Worm (Caenorhabditis elegans) whole organism, late embryonic: Measurements from ENCODE around the gene kcnl-1.

ENCODE experiments used
- C08G9.2 ChIP-seq: sonication (generic microtip); optimal IDR thresholded peaks from 2 replicates; lab custom pipeline; 2016; ENCODE audit warnings: mild to moderate bottlenecking, missing genetic modification characterization, moderate library complexity, missing compliant biosample characterization
- F13H6.1 ChIP-seq: sonication (generic microtip); optimal IDR thresholded peaks from 2 replicates; lab custom pipeline; 2016; ENCODE audit warnings: missing genetic modification characterization, missing compliant biosample characterization
- K02D7.2 ChIP-seq: sonication (generic microtip); optimal IDR thresholded peaks from 2 replicates; lab custom pipeline; 2017; ENCODE audit warnings: mild to moderate bottlenecking, missing genetic modification characterization, missing compliant biosample characterization
- K09A11.1 ChIP-seq: sonication (generic microtip); optimal IDR thresholded peaks from 2 replicates; lab custom pipeline; 2017; ENCODE audit warnings: antibody characterized with exemption, mild to moderate bottlenecking, missing genetic modification characterization, missing compliant biosample characterization; ENCODE audit not compliant: insufficient read depth
- ahr-1 ChIP-seq: sonication (generic microtip); optimal IDR thresholded peaks from 2 replicates; lab custom pipeline; 2016; ENCODE audit warnings: missing genetic modification characterization, missing compliant biosample characterization
- ama-1 ChIP-seq: fragments of 150-350 bp; optimal IDR thresholded peaks from 2 replicates; lab custom pipeline; 2014
- ceh-18 ChIP-seq: sonication (generic microtip); optimal IDR thresholded peaks from 2 replicates; lab custom pipeline; 2016; ENCODE audit warnings: missing genetic modification characterization, missing compliant biosample characterization
- ceh-19 ChIP-seq: fragments of 200-800 bp; sonication (Bioruptor generic); optimal IDR thresholded peaks from 2 replicates; lab custom pipeline; 2018; ENCODE audit warnings: mild to moderate bottlenecking, missing genetic modification characterization, missing compliant biosample characterization
- ceh-2 ChIP-seq: sonication (generic microtip); optimal IDR thresholded peaks from 2 replicates; lab custom pipeline; 2016; ENCODE audit warnings: missing genotype, missing genetic modification characterization, missing compliant biosample characterization
- ceh-22 ChIP-seq: sonication (generic microtip); optimal IDR thresholded peaks from 2 replicates; lab custom pipeline; 2017; ENCODE audit warnings: missing biosample characterization, missing genetic modification characterization
- ceh-24 ChIP-seq: sonication (generic microtip); optimal IDR thresholded peaks from 2 replicates; lab custom pipeline; 2016; ENCODE audit warnings: mild to moderate bottlenecking, missing genetic modification characterization, missing compliant biosample characterization
- ceh-30 ChIP-seq: fragments of 150-350 bp; optimal IDR thresholded peaks from 2 replicates; lab custom pipeline; 2014; ENCODE audit warnings: missing biosample characterization, missing genetic modification characterization
- ceh-31 ChIP-seq: sonication (generic microtip); optimal IDR thresholded peaks from 2 replicates; lab custom pipeline; 2016; ENCODE audit warnings: missing genetic modification characterization, missing compliant biosample characterization
- ceh-34 ChIP-seq: sonication (generic microtip); optimal IDR thresholded peaks from 2 replicates; lab custom pipeline; 2016; ENCODE audit warnings: mild to moderate bottlenecking, missing genetic modification characterization, missing compliant biosample characterization
- ceh-45 ChIP-seq: fragments of 200-800 bp; sonication (Bioruptor generic); IDR thresholded peaks from 2 replicates; pipeline ENCODE4 v1.3.6; 2022; ENCODE audit warnings: missing genetic modification reagents, missing genetic modification characterization, missing compliant biosample characterization
- ceh-48 ChIP-seq: sonication (generic microtip); optimal IDR thresholded peaks from 2 replicates; lab custom pipeline; 2016; ENCODE audit warnings: missing genetic modification characterization, inconsistent platforms, missing compliant biosample characterization
- ceh-6 ChIP-seq: fragments of 200-800 bp; sonication (Bioruptor generic); optimal IDR thresholded peaks from 2 replicates; lab custom pipeline; 2018; ENCODE audit warnings: mild to moderate bottlenecking, missing genetic modification characterization, missing compliant biosample characterization
- che-1 ChIP-seq: sonication (generic microtip); optimal IDR thresholded peaks from 2 replicates; lab custom pipeline; 2016; ENCODE audit warnings: mild to moderate bottlenecking, missing genetic modification characterization, missing compliant biosample characterization
- dmd-4 ChIP-seq: sonication (generic microtip); optimal IDR thresholded peaks from 2 replicates; lab custom pipeline; 2016; ENCODE audit warnings: borderline replicate concordance, missing genetic modification characterization, missing compliant biosample characterization
- dve-1 ChIP-seq: sonication (generic microtip); optimal IDR thresholded peaks from 2 replicates; lab custom pipeline; 2017; ENCODE audit warnings: antibody characterized with exemption, mild to moderate bottlenecking, missing genetic modification characterization, missing compliant biosample characterization
- elt-2 ChIP-seq: sonication (generic microtip); optimal IDR thresholded peaks from 2 replicates; lab custom pipeline; 2016; ENCODE audit warnings: missing genetic modification reagents, missing genetic modification characterization, missing compliant biosample characterization
- ets-4 ChIP-seq: sonication (generic microtip); optimal IDR thresholded peaks from 2 replicates; lab custom pipeline; 2016; ENCODE audit warnings: missing genetic modification characterization, missing compliant biosample characterization
- fax-1 ChIP-seq: sonication (generic microtip); optimal IDR thresholded peaks from 2 replicates; lab custom pipeline; 2016; ENCODE audit warnings: missing genotype, missing genetic modification characterization, missing compliant biosample characterization
- fkh-6 ChIP-seq: sonication (generic microtip); optimal IDR thresholded peaks from 2 replicates; lab custom pipeline; 2016; ENCODE audit warnings: missing genetic modification characterization, missing compliant biosample characterization
- hlh-15 ChIP-seq: sonication (generic microtip); optimal IDR thresholded peaks from 2 replicates; lab custom pipeline; 2016; ENCODE audit warnings: missing genetic modification characterization, missing compliant biosample characterization
- hlh-30 ChIP-seq: sonication (generic microtip); optimal IDR thresholded peaks from 2 replicates; lab custom pipeline; 2017; ENCODE audit warnings: antibody characterized with exemption, missing genetic modification characterization, missing compliant biosample characterization; ENCODE audit not compliant: insufficient read depth
- hlh-6 ChIP-seq: sonication (generic microtip); optimal IDR thresholded peaks from 2 replicates; lab custom pipeline; 2016; ENCODE audit warnings: missing genotype, missing genetic modification characterization, missing compliant biosample characterization
- lim-6 ChIP-seq: sonication (generic microtip); optimal IDR thresholded peaks from 2 replicates; lab custom pipeline; 2016; ENCODE audit warnings: missing genetic modification characterization, missing compliant biosample characterization
- lin-11 ChIP-seq: fragments of 200-800 bp; sonication (Bioruptor generic); optimal IDR thresholded peaks from 2 replicates; lab custom pipeline; 2018; ENCODE audit warnings: mild to moderate bottlenecking, missing genetic modification characterization, missing compliant biosample characterization
- madf-2 ChIP-seq: sonication (generic microtip); optimal IDR thresholded peaks from 2 replicates; lab custom pipeline; 2017; ENCODE audit warnings: missing genetic modification characterization, missing compliant biosample characterization
- nfya-1 ChIP-seq: sonication (generic microtip); optimal IDR thresholded peaks from 2 replicates; lab custom pipeline; 2017; ENCODE audit warnings: missing genetic modification characterization, mild to moderate bottlenecking, missing compliant biosample characterization, antibody characterized with exemption, moderate library complexity
- nhr-11 ChIP-seq: fragments of 150-350 bp; optimal IDR thresholded peaks from 2 replicates; lab custom pipeline; 2014; ENCODE audit warnings: missing biosample characterization, missing genetic modification characterization
- pat-9 ChIP-seq: fragments of 200-800 bp; sonication (Bioruptor generic); optimal IDR thresholded peaks from 2 replicates; lab custom pipeline; 2018; ENCODE audit warnings: mild to moderate bottlenecking, missing genetic modification characterization, moderate library complexity, missing compliant biosample characterization
- pax-1 ChIP-seq: fragments of 150-350 bp; optimal IDR thresholded peaks from 2 replicates; lab custom pipeline; 2014; ENCODE audit warnings: missing biosample characterization, missing genetic modification characterization
- pha-2 ChIP-seq: sonication (generic microtip); optimal IDR thresholded peaks from 2 replicates; lab custom pipeline; 2017; ENCODE audit warnings: mild to moderate bottlenecking, missing genetic modification characterization, missing compliant biosample characterization
- pha-4 ChIP-seq: fragments of 150-350 bp; optimal IDR thresholded peaks from 2 replicates; lab custom pipeline; 2018; ENCODE audit warnings: missing biosample characterization, missing genetic modification reagents, missing genetic modification characterization
- pqm-1 ChIP-seq: sonication (generic microtip); optimal IDR thresholded peaks from 2 replicates; lab custom pipeline; 2016; ENCODE audit warnings: missing genetic modification characterization, missing compliant biosample characterization
- ref-2 ChIP-seq: sonication (generic microtip); optimal IDR thresholded peaks from 2 replicates; lab custom pipeline; 2016; ENCODE audit warnings: missing genetic modification characterization, missing compliant biosample characterization
- rnt-1 ChIP-seq: sonication (generic microtip); optimal IDR thresholded peaks from 2 replicates; lab custom pipeline; 2016; ENCODE audit warnings: missing genetic modification characterization, missing compliant biosample characterization
- sdc-2 ChIP-seq: sonication (generic microtip); optimal IDR thresholded peaks from 2 replicates; lab custom pipeline; 2016; ENCODE audit warnings: missing genotype, missing genetic modification characterization, missing compliant biosample characterization
- tbx-7 ChIP-seq: sonication (generic microtip); optimal IDR thresholded peaks from 2 replicates; lab custom pipeline; 2016; ENCODE audit warnings: missing genotype, missing genetic modification characterization, missing compliant biosample characterization
- ttx-3 ChIP-seq: sonication (generic microtip); optimal IDR thresholded peaks from 2 replicates; lab custom pipeline; 2016; ENCODE audit warnings: missing genetic modification reagents, missing genetic modification characterization, missing compliant biosample characterization
- unc-3 ChIP-seq, 2 experiments: fragments of 200-800 bp in 1 of 2; sonication (Bioruptor generic) in 1 of 2; sonication (generic microtip) in 1 of 2; conservative IDR thresholded peaks in 1 of 2; optimal IDR thresholded peaks in 1 of 2; 2 replicates each; pipeline versions ENCODE4 v1.3.6 to Lab custom; 2016 to 2022; ENCODE audit warnings: missing compliant biosample characterization in 2 of 2, missing genetic modification characterization in 2 of 2, missing genetic modification reagents in 1 of 2
- unc-42 ChIP-seq: sonication (generic microtip); optimal IDR thresholded peaks from 2 replicates; lab custom pipeline; 2016; ENCODE audit warnings: missing genotype, missing genetic modification characterization, missing compliant biosample characterization
- unc-55 ChIP-seq: sonication (generic microtip); optimal IDR thresholded peaks from 2 replicates; lab custom pipeline; 2017; ENCODE audit warnings: missing biosample characterization, missing genetic modification reagents, missing genetic modification characterization
- ztf-16 ChIP-seq: sonication (generic microtip); optimal IDR thresholded peaks from 2 replicates; lab custom pipeline; 2017; ENCODE audit warnings: missing genetic modification characterization, missing compliant biosample characterization

Gene kcnl-1

DNA sequence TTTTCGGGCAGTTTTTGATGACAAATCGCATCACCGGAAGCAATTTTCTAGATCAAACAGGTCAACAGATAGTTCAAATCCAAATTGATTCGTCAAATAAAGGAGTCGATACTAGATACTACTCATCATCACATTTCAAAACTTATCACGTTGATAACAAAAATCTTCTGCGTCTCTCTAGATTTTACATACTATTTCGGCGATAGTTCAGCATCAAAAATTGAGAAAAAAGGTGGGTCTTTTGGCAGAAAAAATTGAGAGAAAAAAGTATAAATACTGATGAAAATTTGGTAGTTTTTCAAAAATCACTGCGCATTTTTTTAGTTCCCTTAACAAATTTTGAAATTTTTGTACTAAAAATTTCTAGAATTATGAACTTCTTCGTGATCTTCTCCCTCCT is 48.0 kb downstream of the kcnl-1 start, which contains the start of gene nlp-26:
TSS of gene nlp-26 (plus strand) at position 301 of the 400 bp plus-strand sequence.
- TF ChIP-seq ets-4 (tag; lab: Kevin White, UChicago), result no peak
- no peak for TF ChIP-seq fax-1 (tag; lab: Kevin White, UChicago)
- no peak for TF ChIP-seq ceh-31 (tag; lab: Kevin White, UChicago)
- no peak for TF ChIP-seq ceh-48 (tag; lab: Kevin White, UChicago)
- no peak for TF ChIP-seq hlh-15 (tag; lab: Kevin White, UChicago)
- no peak for TF ChIP-seq pha-4 (tag; lab: Kevin White, UChicago)
- no peak for TF ChIP-seq unc-55 (GFP tag; lab: Kevin White, UChicago)
- no peak for TF ChIP-seq ttx-3
- TF ChIP-seq K09A11.1 (tag; lab: Kevin White, UChicago), result no peak
- no peak for TF ChIP-seq nhr-11 (tag; lab: Kevin White, UChicago)
- no peak for TF ChIP-seq unc-42 (tag; lab: Kevin White, UChicago)
- TF ChIP-seq sdc-2 (tag; lab: Kevin White, UChicago), result no peak
- TF ChIP-seq pha-2 (tag; lab: Kevin White, UChicago), result no peak
- TF ChIP-seq K02D7.2 (tag; lab: Kevin White, UChicago), result no peak
- no peak for TF ChIP-seq ahr-1 (tag; lab: Kevin White, UChicago)
- TF ChIP-seq ceh-24 (tag; lab: Kevin White, UChicago), result no peak
- no peak for TF ChIP-seq lin-11 (tag; lab: Kevin White, UChicago)
- TF ChIP-seq lim-6 (tag; lab: Kevin White, UChicago), result no peak
- TF ChIP-seq, all 69 proteins: peak for 0

DNA sequence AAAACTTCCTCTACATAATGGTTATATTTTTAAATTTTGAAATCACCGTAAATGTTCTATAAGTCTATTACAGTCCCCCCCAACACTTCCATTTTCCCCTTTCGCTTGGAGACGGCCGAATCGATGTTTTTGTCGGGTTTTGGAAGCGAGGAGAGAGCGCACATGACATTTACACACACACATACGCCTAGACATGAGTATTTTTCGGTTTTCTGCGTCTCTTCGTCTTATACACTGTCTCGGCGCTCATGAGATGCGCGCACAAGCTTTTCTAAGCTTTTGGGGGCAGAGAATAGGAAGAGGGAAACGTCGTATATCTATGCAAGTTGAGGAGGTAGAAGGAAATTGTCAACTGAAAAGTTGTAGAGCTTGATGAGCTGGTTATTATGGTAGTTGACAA is 54.9 kb downstream of the kcnl-1 start:
- no peak for TF ChIP-seq ref-2 (tag; lab: Kevin White, UChicago)
- TF ChIP-seq ttx-3, result no peak
- no peak for TF ChIP-seq ets-4 (tag; lab: Kevin White, UChicago)
- TF ChIP-seq rnt-1 (tag; lab: Kevin White, UChicago), result no peak
- peak; percentile 78 for TF ChIP-seq hlh-30 (tag; lab: Kevin White, UChicago)
- no peak for TF ChIP-seq madf-2 (tag; lab: Kevin White, UChicago)
- peak; percentile 30 for TF ChIP-seq nfya-1 (tag; lab: Kevin White, UChicago)
- TF ChIP-seq hlh-6 (tag; lab: Kevin White, UChicago), result no peak
- no peak for TF ChIP-seq ceh-30

- TF ChIP-seq unc-55 (GFP tag; lab: Kevin White, UChicago) (peak; percentile 26), C08G9.2 (tag; lab: Kevin White, UChicago) (no peak), ceh-18 (tag; lab: Kevin White, UChicago) (peak; percentile 51), ama-1 (no peak), pqm-1 (tag; lab: Kevin White, UChicago) (no peak), dve-1 (tag; lab: Kevin White, UChicago) (peak; percentile 44), ceh-2 (tag; lab: Kevin White, UChicago) (no peak), madf-2 (tag; lab: Kevin White, UChicago) (no peak), nfya-1 (tag; lab: Kevin White, UChicago) (peak; percentile 82), ceh-22 (tag; lab: Kevin White, UChicago) (no peak), F13H6.1 (tag; lab: Kevin White, UChicago) (no peak), lin-11 (tag; lab: Kevin White, UChicago) (no peak), ceh-34 (tag; lab: Kevin White, UChicago) (peak; percentile 3), pat-9 (tag; lab: Kevin White, UChicago) (no peak), ceh-24 (tag; lab: Kevin White, UChicago) (no peak), che-1 (tag; lab: Kevin White, UChicago) (peak; percentile 49), fkh-6 (no peak), ceh-6 (GFP tag; lab: Kevin White, UChicago) (peak; percentile 50), ceh-31 (tag; lab: Kevin White, UChicago) (peak; percentile 13), ceh-19 (GFP tag; lab: Kevin White, UChicago) (peak; percentile 72), tbx-7 (tag; lab: Kevin White, UChicago) (no peak), ceh-45 (GFP tag; lab: Robert Waterston, UW) (no peak), K09A11.1 (tag; lab: Kevin White, UChicago) (peak; percentile 51), pax-1 (tag; lab: Kevin White, UChicago) (no peak), ztf-16 (tag; lab: Kevin White, UChicago) (peak; percentile 20), lim-6 (tag; lab: Kevin White, UChicago) (no peak), unc-3 (GFP tag; conservative IDR thresholded peaks at IDR 0.05; lab: Robert Waterston, UW) (no peak), unc-3 (tag; optimal IDR thresholded peaks at IDR 0.05; lab: Kevin White, UChicago) (peak; percentile 5), dmd-4 (no peak), rnt-1 (tag; lab: Kevin White, UChicago) (no peak), ahr-1 (tag; lab: Kevin White, UChicago) (no peak), elt-2 (tag; lab: Kevin White, UChicago) (peak; percentile 41), K02D7.2 (tag; lab: Kevin White, UChicago) (no peak), nhr-11 (tag; lab: Kevin White, UChicago) (no peak)
These were observed 57.3 kb downstream of the kcnl-1 start, which contains the start of gene Y43F8C.3 for ce11 chrV:19622440-19622914. Gene Y43F8C.3, minus strand, starts transcription at chrV:19622626.
